Fruit fly (Drosophila melanogaster) whole organism, prepupa: ENCODE data around the gene CG32425.

Source experiments
- Blimp-1 ChIP-seq: fragments of 200-800 bp; sonication (Bioruptor generic); optimal IDR thresholded peaks from 3 replicates; lab custom pipeline; 2017; ENCODE audit warnings: missing biosample characterization, missing genetic modification characterization, mild to moderate bottlenecking, moderate library complexity, missing genetic modification reagents
- CG10631 ChIP-seq: fragments of 200-800 bp; sonication (Bioruptor generic); optimal IDR thresholded peaks from 2 replicates; lab custom pipeline; 2016; ENCODE audit warnings: missing biosample characterization, missing genetic modification characterization
- CG11294 ChIP-seq: fragments of 200-800 bp; sonication (Bioruptor generic); IDR thresholded peaks from 2 replicates; pipeline ENCODE4 v1.3.6; 2022; ENCODE audit warnings: missing biosample characterization, missing genetic modification characterization
- CG11902 ChIP-seq: fragments of 200-800 bp; sonication (Bioruptor generic); optimal IDR thresholded peaks from 3 replicates; lab custom pipeline; 2016; ENCODE audit warnings: missing biosample characterization, missing genetic modification characterization
- CG15336 ChIP-seq: fragments of 200-800 bp; sonication (Bioruptor generic); IDR thresholded peaks from 2 replicates; pipeline ENCODE4 v1.3.6; 2022; ENCODE audit warnings: missing biosample characterization, missing genetic modification characterization
- CG1621 ChIP-seq: fragments of 200-800 bp; sonication (Bioruptor generic); optimal IDR thresholded peaks from 3 replicates; lab custom pipeline; 2018; ENCODE audit warnings: missing biosample characterization, mild to moderate bottlenecking, missing genetic modification characterization
- CG16779 ChIP-seq: fragments of 200-800 bp; sonication (Bioruptor generic); optimal IDR thresholded peaks from 3 replicates; lab custom pipeline; 2017; ENCODE audit warnings: missing biosample characterization, mild to moderate bottlenecking, missing genetic modification characterization
- CG31627 ChIP-seq: fragments of 200-800 bp; sonication (Bioruptor generic); optimal IDR thresholded peaks from 3 replicates; lab custom pipeline; 2016; ENCODE audit warnings: missing biosample characterization, missing genetic modification characterization
- CG3919 ChIP-seq: fragments of 200-800 bp; sonication (Bioruptor generic); optimal IDR thresholded peaks from 3 replicates; lab custom pipeline; 2016; ENCODE audit warnings: missing biosample characterization, missing genetic modification characterization
- CG4318 ChIP-seq: fragments of 200-800 bp; sonication (Bioruptor generic); optimal IDR thresholded peaks from 3 replicates; lab custom pipeline; 2017; ENCODE audit warnings: missing biosample characterization, mild to moderate bottlenecking, missing genetic modification characterization
- CG6163 ChIP-seq: fragments of 200-800 bp; sonication (Bioruptor generic); IDR thresholded peaks from 3 replicates; pipeline ENCODE4 v1.3.6; 2022; ENCODE audit warnings: missing biosample characterization, missing genetic modification characterization
- CG6792 ChIP-seq: fragments of 200-800 bp; sonication (Bioruptor generic); optimal IDR thresholded peaks from 3 replicates; lab custom pipeline; 2016; ENCODE audit warnings: missing biosample characterization, missing genetic modification characterization
- CG6808 ChIP-seq: fragments of 200-800 bp; sonication (Bioruptor generic); optimal IDR thresholded peaks from 3 replicates; lab custom pipeline; 2017; ENCODE audit warnings: missing biosample characterization, missing genetic modification characterization, mild to moderate bottlenecking, moderate library complexity, missing genetic modification reagents
- CG6854 ChIP-seq: fragments of 200-800 bp; sonication (Bioruptor generic); optimal IDR thresholded peaks from 2 replicates; lab custom pipeline; 2017; ENCODE audit warnings: missing biosample characterization, mild to moderate bottlenecking, missing genetic modification characterization
- CG7368 ChIP-seq: fragments of 200-800 bp; sonication (Bioruptor generic); optimal IDR thresholded peaks from 3 replicates; lab custom pipeline; 2016; ENCODE audit warnings: missing biosample characterization, missing genetic modification characterization
- CG8319 ChIP-seq: fragments of 200-800 bp; sonication (Bioruptor generic); optimal IDR thresholded peaks from 3 replicates; lab custom pipeline; 2016; ENCODE audit warnings: missing biosample characterization, missing genetic modification characterization
- Eip75B ChIP-seq: fragments of 200-800 bp; sonication (Bioruptor generic); optimal IDR thresholded peaks from 3 replicates; lab custom pipeline; 2016; ENCODE audit warnings: missing biosample characterization, missing genetic modification characterization
- Eip78C ChIP-seq: fragments of 200-800 bp; sonication (Bioruptor generic); peaks from one replicate; lab custom pipeline; 2016; ENCODE audit warnings: missing biosample characterization, missing genetic modification characterization
- Eip93F ChIP-seq: fragments of 200-800 bp; sonication (Bioruptor generic); optimal IDR thresholded peaks from 2 replicates; lab custom pipeline; 2016; ENCODE audit warnings: missing biosample characterization, mild to moderate bottlenecking, missing genetic modification characterization
- Ets96B ChIP-seq: fragments of 200-800 bp; optimal IDR thresholded peaks from 2 replicates; lab custom pipeline; 2019; ENCODE audit warnings: missing biosample characterization, mild to moderate bottlenecking, missing genetic modification characterization, moderate library complexity
- Hr38 ChIP-seq: sonication (Bioruptor generic); optimal IDR thresholded peaks from 2 replicates; lab custom pipeline; 2016; ENCODE audit warnings: missing biosample characterization, missing genetic modification characterization
- Hr39 ChIP-seq: fragments of 200-800 bp; sonication (Bioruptor generic); optimal IDR thresholded peaks from 2 replicates; lab custom pipeline; 2016; ENCODE audit warnings: missing biosample characterization, missing genetic modification characterization
- Hr4 ChIP-seq: fragments of 200-800 bp; sonication (Bioruptor generic); optimal IDR thresholded peaks from 3 replicates; lab custom pipeline; 2016; ENCODE audit warnings: missing biosample characterization, missing genetic modification characterization
- Met ChIP-seq: fragments of 200-800 bp; sonication (Bioruptor generic); optimal IDR thresholded peaks from 3 replicates; lab custom pipeline; 2016; ENCODE audit warnings: missing biosample characterization, missing genetic modification characterization
- Sox102F ChIP-seq: fragments of 200-800 bp; sonication (Bioruptor generic); optimal IDR thresholded peaks from 2 replicates; lab custom pipeline; 2016; ENCODE audit warnings: missing biosample characterization, mild to moderate bottlenecking, missing genetic modification characterization
- Sox14 ChIP-seq: fragments of 200-800 bp; sonication (Bioruptor generic); optimal IDR thresholded peaks from 3 replicates; lab custom pipeline; 2016; ENCODE audit warnings: missing biosample characterization, missing genetic modification characterization
- Sox15 ChIP-seq: fragments of 200-800 bp; sonication (Bioruptor generic); optimal IDR thresholded peaks from 3 replicates; lab custom pipeline; 2016; ENCODE audit warnings: missing biosample characterization, missing genetic modification characterization
- achi ChIP-seq: fragments of 200-800 bp; sonication (Bioruptor generic); optimal IDR thresholded peaks from 3 replicates; lab custom pipeline; 2016; ENCODE audit warnings: missing biosample characterization, missing genetic modification characterization
- dsx ChIP-seq: fragments of 200-800 bp; optimal IDR thresholded peaks from 3 replicates; lab custom pipeline; 2019; ENCODE audit warnings: missing biosample characterization, mild to moderate bottlenecking, missing genetic modification characterization, moderate library complexity; ENCODE audit not compliant: poor library complexity, severe bottlenecking
- eg ChIP-seq: fragments of 200-800 bp; sonication (Bioruptor generic); IDR thresholded peaks from 3 replicates; pipeline ENCODE4 v1.3.6; 2022; ENCODE audit warnings: missing biosample characterization, missing genetic modification characterization
- fd85E ChIP-seq: fragments of 200-800 bp; sonication (Bioruptor generic); optimal IDR thresholded peaks from 3 replicates; lab custom pipeline; 2016; ENCODE audit warnings: missing biosample characterization, missing genetic modification characterization
- fkh ChIP-seq: fragments of 200-800 bp; sonication (Bioruptor generic); optimal IDR thresholded peaks from 3 replicates; lab custom pipeline; 2017; ENCODE audit warnings: missing biosample characterization, mild to moderate bottlenecking, missing genetic modification characterization, moderate library complexity
- lz ChIP-seq: fragments of 200-800 bp; sonication (Bioruptor generic); optimal IDR thresholded peaks from 3 replicates; lab custom pipeline; 2016; ENCODE audit warnings: missing biosample characterization, missing genetic modification characterization
- pdm3 ChIP-seq: fragments of 200-800 bp; sonication (Bioruptor generic); optimal IDR thresholded peaks from 3 replicates; lab custom pipeline; 2016; ENCODE audit warnings: missing biosample characterization, missing genetic modification characterization
- svp ChIP-seq: fragments of 200-800 bp; sonication (Bioruptor generic); peaks from one replicate; lab custom pipeline; 2016; ENCODE audit warnings: missing biosample characterization, missing genetic modification characterization
- topi ChIP-seq: fragments of 200-800 bp; sonication (Bioruptor generic); optimal IDR thresholded peaks from 3 replicates; lab custom pipeline; 2016; ENCODE audit warnings: missing biosample characterization, missing genetic modification characterization

CG32425 gene

dm6 chr3L:20452813-20453682 lies 44.1 kb upstream of the CG32425 start, which contains the start of gene CG5199 (continued):
- TF ChIP-seq CG16779 (no peak), Blimp-1 (GFP tag; lab: Kevin White, UChicago) (peak; percentile 11), Sox102F (GFP tag; lab: Kevin White, UChicago) (peak; percentile 1), CG6163 (GFP tag; lab: Robert Waterston, UW) (peak; percentile 42; the same call in 1 of the 3 replicates), CG6808 (GFP tag; lab: Kevin White, UChicago) (no peak), fkh (GFP tag; lab: Kevin White, UChicago) (no peak), Sox15 (GFP tag; lab: Kevin White, UChicago) (peak; percentile 37), Eip93F (GFP tag; lab: Kevin White, UChicago) (no peak), Eip75B (GFP tag; lab: Kevin White, UChicago) (no peak), fd85E (no peak), Hr38 (GFP tag; lab: Kevin White, UChicago) (no peak), CG8319 (GFP tag; lab: Kevin White, UChicago) (no peak), Sox14 (peak; percentile 24)

- no peak for TF ChIP-seq Sox15 (GFP tag; lab: Kevin White, UChicago)
- TF ChIP-seq Eip78C = no peak
- TF ChIP-seq, all 60 proteins: peak for 0
Observed at dm6 chr3L:20460383-20460782, 36.7 kb upstream of the CG32425 start, which contains the start of gene mag. Gene mag, plus strand, starts transcription at chr3L:20460683.

- TF ChIP-seq Met (GFP tag; lab: Kevin White, UChicago) (no peak), CG3919 (no peak), CG8319 (GFP tag; lab: Kevin White, UChicago) (no peak)
Observed at dm6 chr3L:20462391-20462790, 34.7 kb upstream of the CG32425 start.

- TF ChIP-seq dsx (no peak), eg (no peak), CG11294 (GFP tag; lab: Robert Waterston, UW) (no peak), lz (GFP tag; lab: Kevin White, UChicago) (no peak), Ets96B (tag; lab: Kevin White, UChicago) (no peak), Hr4 (no peak), CG6792 (GFP tag; lab: Kevin White, UChicago) (no peak), CG1621 (tag; lab: Kevin White, UChicago) (no peak), CG31627 (GFP tag; lab: Kevin White, UChicago) (no peak), Met (GFP tag; lab: Kevin White, UChicago) (no peak)
- TF ChIP-seq, all 60 proteins: peak for 0
Observed at dm6 chr3L:20464677-20465076, 32.4 kb upstream of the CG32425 start, which contains the start of gene atk. Gene atk, minus strand, starts transcription at chr3L:20464862.

dm6 chr3L:20465941-20466340 lies 31.2 kb upstream of the CG32425 start, which contains the start of gene CG42764:
Gene CG42764, minus strand, starts transcription at chr3L:20466041.
- TF ChIP-seq Hr39 (no peak), CG7368 (GFP tag; lab: Kevin White, UChicago) (no peak), CG11902 (GFP tag; lab: Kevin White, UChicago) (no peak), CG15336 (no peak), Sox14 (no peak), svp (GFP tag; lab: Kevin White, UChicago) (no peak), pdm3 (GFP tag; lab: Kevin White, UChicago) (no peak), topi (GFP tag; lab: Kevin White, UChicago) (no peak), achi (GFP tag; lab: Kevin White, UChicago) (no peak), CG1621 (tag; lab: Kevin White, UChicago) (no peak), CG10631 (GFP tag; lab: Kevin White, UChicago) (no peak), CG4318 (no peak), CG6854 (no peak)
